Worm (Caenorhabditis elegans): ENCODE measurements around the gene npp-22.
A peak's percentile ranks its signal among the peaks of the same experiment; 100 is the strongest.

- TF ChIP-seq F52B5.7 (tag; optimal IDR thresholded peaks at IDR 0.05), result no peak
- peak; percentile 50 for TF ChIP-seq gei-17 (GFP tag; optimal IDR thresholded peaks at IDR 0.05)
- TF ChIP-seq ceh-79 (tag; optimal IDR thresholded peaks at IDR 0.05), result no peak
- TF ChIP-seq nhr-90 (tag; optimal IDR thresholded peaks at IDR 0.05), result no peak
- TF ChIP-seq F57A8.1 (GFP tag; optimal IDR thresholded peaks at IDR 0.05), result no peak
- TF ChIP-seq ama-1 (optimal IDR thresholded peaks at IDR 0.05), result no peak
- no peak for TF ChIP-seq ama-1 (GFP tag; optimal IDR thresholded peaks at IDR 0.05)
- TF ChIP-seq F10E7.11 (tag; optimal IDR thresholded peaks at IDR 0.05), result no peak
- no peak for TF ChIP-seq ceh-91 (GFP tag; IDR thresholded peaks at IDR 0.05)
- no peak for TF ChIP-seq unc-130 (GFP tag; optimal IDR thresholded peaks at IDR 0.05)
- peak; percentile 36 for TF ChIP-seq F49E8.2 (tag; optimal IDR thresholded peaks at IDR 0.05; ENCODE audit: insufficient read depth)
- peak; percentile 7 for TF ChIP-seq B0035.1 (tag; optimal IDR thresholded peaks at IDR 0.05)
- TF ChIP-seq unc-62 (GFP tag; optimal IDR thresholded peaks at IDR 0.05), result no peak
- no peak for TF ChIP-seq Y95B8A.8 (GFP tag; IDR thresholded peaks at IDR 0.05)
- no peak for TF ChIP-seq ztf-28 (GFP tag; IDR thresholded peaks at IDR 0.05)
Observed at ce11 chrV:11764373-11764954, 31.2 kb upstream of the npp-22 start, which contains the start of the genes F55A11.1 and syx-5.

Measured in whole organism, young adult.